Worm (Caenorhabditis elegans) whole organism, L1 larva: ENCODE data around the gene Y51H7C.3.

Experiments
- egl-27 ChIP-seq, 2 experiments: fragments of 150-350 bp in 1 of 2; sonication (generic microtip); optimal IDR thresholded peaks; 3 replicates each; lab custom pipeline; 2017 to 2018; ENCODE audit warnings: missing biosample characterization in 2 of 2, missing genetic modification characterization in 2 of 2, missing genetic modification reagents in 2 of 2
- nhr-77 ChIP-seq: fragments of 150-350 bp; optimal IDR thresholded peaks from 2 replicates; lab custom pipeline; 2014; ENCODE audit warnings: missing biosample characterization, missing genetic modification characterization
- rnt-1 ChIP-seq: sonication (generic microtip); optimal IDR thresholded peaks from 2 replicates; lab custom pipeline; 2016; ENCODE audit warnings: mild to moderate bottlenecking, missing genetic modification characterization, moderate library complexity, missing compliant biosample characterization
- tbx-2 ChIP-seq: sonication (generic microtip); optimal IDR thresholded peaks from 2 replicates; lab custom pipeline; 2016; ENCODE audit warnings: missing genetic modification characterization, missing compliant biosample characterization
- unc-98 ChIP-seq: fragments of 200-800 bp; sonication (Bioruptor generic); IDR thresholded peaks from 2 replicates; pipeline ENCODE4 v1.3.6; 2022; ENCODE audit warnings: missing genetic modification characterization, missing compliant biosample characterization

DNA sequence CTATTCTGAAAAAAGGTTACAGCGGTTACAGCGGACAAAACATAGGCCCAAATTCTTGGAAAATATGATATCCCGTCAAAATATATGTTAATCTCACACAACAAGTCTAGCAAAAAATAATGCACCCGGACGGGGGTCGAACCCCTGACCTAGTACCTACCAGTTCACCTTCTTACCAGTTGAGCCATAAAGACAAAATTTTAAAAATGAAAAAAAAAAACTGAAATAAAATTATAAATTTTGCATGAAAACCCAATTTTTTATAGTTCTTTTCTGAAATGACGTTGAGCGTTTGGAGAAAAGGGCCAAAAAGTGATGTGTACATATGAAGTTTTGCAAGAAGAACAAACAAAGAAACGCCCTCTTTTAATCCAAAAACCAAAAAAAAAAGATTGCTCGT is 44.1 kb downstream of the Y51H7C.3 start:
- no peak for TF ChIP-seq rnt-1 (tag; lab: Kevin White, UChicago)
- TF ChIP-seq egl-27 (tag; optimal IDR thresholded peaks at IDR 0.05; lab: Kevin White, UChicago): no peak
- TF ChIP-seq nhr-77 (tag; lab: Kevin White, UChicago): no peak
- no peak for TF ChIP-seq unc-98 (GFP tag; lab: Robert Waterston, UW)
- no peak for TF ChIP-seq tbx-2
